Worm (Caenorhabditis elegans): ENCODE results near the gene srh-167.

ce11 chrV:16336326-16336725, 2.8 kb downstream of the srh-167 start, which contains the start of gene srw-87:
- TF ChIP-seq unc-62 (GFP tag; optimal IDR thresholded peaks at IDR 0.05) (no peak), F57A8.1 (GFP tag; optimal IDR thresholded peaks at IDR 0.05) (no peak), ekl-4 (GFP tag; IDR thresholded peaks at IDR 0.05) (no peak), lin-54 (GFP tag; optimal IDR thresholded peaks at IDR 0.05) (no peak), sea-2 (GFP tag; IDR thresholded peaks at IDR 0.05) (no peak), him-1 (tag; optimal IDR thresholded peaks at IDR 0.05) (no peak), ama-1 (optimal IDR thresholded peaks at IDR 0.05) (no peak), ama-1 (GFP tag; optimal IDR thresholded peaks at IDR 0.05) (no peak), F57C9.4 (tag; optimal IDR thresholded peaks at IDR 0.05) (no peak)

Measured in whole organism, young adult.